Worm (Caenorhabditis elegans): ENCODE measurements around the gene K09C8.2.

ce11 chrX:10927136-10927535, 32.1 kb upstream of the K09C8.2 start:
- no peak for TF ChIP-seq egl-27 (tag; optimal IDR thresholded peaks at IDR 0.05)
- no peak for TF ChIP-seq dve-1 (tag; optimal IDR thresholded peaks at IDR 0.05; ENCODE audit: insufficient read depth)
- TF ChIP-seq duxl-1 (tag; optimal IDR thresholded peaks at IDR 0.05; ENCODE audit: poor library complexity): no peak
- TF ChIP-seq dmd-6 (GFP tag; IDR thresholded peaks at IDR 0.05): no peak
- TF ChIP-seq zfp-3 (GFP tag; conservative IDR thresholded peaks at IDR 0.05): no peak
- TF ChIP-seq nhr-28 (tag; optimal IDR thresholded peaks at IDR 0.05): no peak
- TF ChIP-seq daf-12 (tag; optimal IDR thresholded peaks at IDR 0.05): no peak
- no peak for TF ChIP-seq hmg-1.1 (GFP tag; IDR thresholded peaks at IDR 0.05)
- no peak for TF ChIP-seq ZK546.5 (tag; optimal IDR thresholded peaks at IDR 0.05)
- TF ChIP-seq ZK337.2 (GFP tag; IDR thresholded peaks at IDR 0.05): no peak
- TF ChIP-seq nhr-11 (tag; optimal IDR thresholded peaks at IDR 0.05): no peak
- TF ChIP-seq nhr-237 (tag; optimal IDR thresholded peaks at IDR 0.05): no peak

All from whole organism, L4 larva.